Fruit fly (Drosophila melanogaster) whole organism, embryonic: ENCODE measurements around the gene CG14913.
A peak's percentile ranks its signal among the peaks of the same experiment; 100 is the strongest.

Experiments used
- Ada2b ChIP-seq: fragments of 200-800 bp; sonication (Bioruptor generic); IDR thresholded peaks from 2 replicates; pipeline ENCODE4 v1.3.6; 2022; ENCODE audit warnings: missing biosample characterization, missing genetic modification characterization
- Atf-2 ChIP-seq: fragments of 200-800 bp; sonication (Bioruptor generic); optimal IDR thresholded peaks from 2 replicates; lab custom pipeline; 2016; ENCODE audit warnings: missing biosample characterization, missing genetic modification characterization
- Atf6 ChIP-seq: fragments of 200-800 bp; sonication (Bioruptor generic); IDR thresholded peaks from 2 replicates; pipeline ENCODE4 v1.3.6; 2022; ENCODE audit warnings: missing biosample characterization, missing genetic modification characterization
- CG10462 ChIP-seq: fragments of 200-800 bp; sonication (Bioruptor generic); optimal IDR thresholded peaks from 2 replicates; lab custom pipeline; 2016; ENCODE audit warnings: missing biosample characterization, missing genetic modification characterization
- CG11695 ChIP-seq: fragments of 200-800 bp; sonication (Bioruptor generic); IDR thresholded peaks from 3 replicates; pipeline ENCODE4 v1.3.6; 2022; ENCODE audit warnings: missing biosample characterization, missing genetic modification characterization
- CG12071 ChIP-seq: fragments of 200-800 bp; sonication (Bioruptor generic); optimal IDR thresholded peaks from 3 replicates; lab custom pipeline; 2018; ENCODE audit warnings: missing biosample characterization, mild to moderate bottlenecking, missing genetic modification characterization
- CG12299 ChIP-seq: fragments of 200-800 bp; sonication (Bioruptor generic); optimal IDR thresholded peaks from 2 replicates; lab custom pipeline; 2018; ENCODE audit warnings: missing biosample characterization, mild to moderate bottlenecking, missing genetic modification characterization
- CG12659 ChIP-seq: fragments of 200-800 bp; sonication (Bioruptor generic); optimal IDR thresholded peaks from 3 replicates; lab custom pipeline; 2017; ENCODE audit warnings: mild to moderate bottlenecking, missing biosample characterization, missing genetic modification reagents, missing genetic modification characterization
- CG13624 ChIP-seq: fragments of 200-800 bp; sonication (Bioruptor generic); optimal IDR thresholded peaks from 2 replicates; lab custom pipeline; 2016; ENCODE audit warnings: missing biosample characterization, missing genetic modification characterization
- CG14965 ChIP-seq: fragments of 200-800 bp; sonication (Bioruptor generic); optimal IDR thresholded peaks from 2 replicates; lab custom pipeline; 2016; ENCODE audit warnings: missing biosample characterization, missing genetic modification characterization, borderline replicate concordance
- CG15601 ChIP-seq: fragments of 200-800 bp; sonication (Bioruptor generic); optimal IDR thresholded peaks from 3 replicates; lab custom pipeline; 2019; ENCODE audit warnings: missing biosample characterization, mild to moderate bottlenecking, missing genetic modification characterization, moderate library complexity
- CG18476 ChIP-seq: fragments of 200-800 bp; sonication (Bioruptor generic); optimal IDR thresholded peaks from 2 replicates; lab custom pipeline; 2016; ENCODE audit warnings: missing biosample characterization, mild to moderate bottlenecking, missing genetic modification characterization
- CG2889 ChIP-seq: fragments of 200-800 bp; sonication (Bioruptor generic); IDR thresholded peaks from 3 replicates; pipeline ENCODE4 v1.3.6; 2022; ENCODE audit warnings: missing biosample characterization, missing genetic modification characterization
- CG32532 ChIP-seq: fragments of 200-800 bp; sonication (Bioruptor generic); IDR thresholded peaks from 2 replicates; pipeline ENCODE4 v1.3.6; 2022; ENCODE audit warnings: missing biosample characterization, missing genetic modification characterization
- CG34224 ChIP-seq: fragments of 200-800 bp; sonication (Bioruptor generic); IDR thresholded peaks from 3 replicates; pipeline ENCODE4 v1.3.6; 2022; ENCODE audit warnings: missing biosample characterization, missing genetic modification characterization; ENCODE audit not compliant: partially characterized antibody
- CG42726 ChIP-seq: fragments of 200-800 bp; sonication (Bioruptor generic); IDR thresholded peaks from 2 replicates; pipeline ENCODE4 v1.3.6; 2022; ENCODE audit warnings: missing biosample characterization, missing genetic modification characterization; ENCODE audit not compliant: partially characterized antibody
- CG6813 ChIP-seq: fragments of 200-800 bp; sonication (Bioruptor generic); optimal IDR thresholded peaks from 2 replicates; lab custom pipeline; 2017; ENCODE audit warnings: missing biosample characterization, missing genetic modification characterization, mild to moderate bottlenecking, moderate library complexity, missing genetic modification reagents
- CG7786 ChIP-seq: fragments of 200-800 bp; sonication (Bioruptor generic); optimal IDR thresholded peaks from 2 replicates; lab custom pipeline; 2016; ENCODE audit warnings: missing biosample characterization, missing genetic modification characterization
- CG7928 ChIP-seq: fragments of 200-800 bp; sonication (Bioruptor generic); optimal IDR thresholded peaks from 2 replicates; lab custom pipeline; 2017; ENCODE audit warnings: missing biosample characterization, mild to moderate bottlenecking, missing genetic modification characterization
- CG8290 ChIP-seq, 3 experiments: fragments of 200-800 bp; sonication (Bioruptor generic); optimal IDR thresholded peaks; 2 replicates each; lab custom pipeline; 2016 to 2019; ENCODE audit warnings: missing biosample characterization in 3 of 3, missing genetic modification characterization in 3 of 3, mild to moderate bottlenecking in 2 of 3, moderate library complexity in 1 of 3
- CG9932 ChIP-seq: fragments of 200-800 bp; sonication (Bioruptor generic); IDR thresholded peaks from 2 replicates; pipeline ENCODE4 v1.3.6; 2022; ENCODE audit warnings: missing biosample characterization, missing genetic modification characterization
- CoRest ChIP-seq: fragments of 200-800 bp; sonication (Bioruptor generic); optimal IDR thresholded peaks from 3 replicates; lab custom pipeline; 2018; ENCODE audit warnings: missing biosample characterization, mild to moderate bottlenecking, missing genetic modification characterization, moderate library complexity
- D19B ChIP-seq: fragments of 200-800 bp; sonication (Bioruptor generic); optimal IDR thresholded peaks from 2 replicates; lab custom pipeline; 2017; ENCODE audit warnings: missing biosample characterization, mild to moderate bottlenecking, missing genetic modification characterization
- Fer1 ChIP-seq: fragments of 200-800 bp; sonication (Bioruptor generic); optimal IDR thresholded peaks from 2 replicates; lab custom pipeline; 2017; ENCODE audit warnings: missing biosample characterization, mild to moderate bottlenecking, missing genetic modification characterization
- Lhr ChIP-seq: fragments of 200-800 bp; sonication (Bioruptor generic); optimal IDR thresholded peaks from 3 replicates; lab custom pipeline; 2017; ENCODE audit warnings: mild to moderate bottlenecking, missing biosample characterization, missing genetic modification reagents, missing genetic modification characterization
- Nf-YA ChIP-seq: fragments of 200-800 bp; sonication (Bioruptor generic); IDR thresholded peaks from 2 replicates; pipeline ENCODE4 v1.3.6; 2022; ENCODE audit warnings: missing biosample characterization, missing genetic modification characterization
- Sin3A ChIP-seq: fragments of >200 bp; optimal IDR thresholded peaks from 2 replicates; lab custom pipeline; 2018
- TFAM ChIP-seq: fragments of 200-800 bp; sonication (Bioruptor generic); optimal IDR thresholded peaks from 2 replicates; lab custom pipeline; 2017; ENCODE audit warnings: missing biosample characterization, missing genetic modification characterization, inconsistent platforms
- al ChIP-seq: fragments of 200-800 bp; sonication (Bioruptor generic); IDR thresholded peaks from 2 replicates; pipeline ENCODE4 v1.3.6; 2022; ENCODE audit warnings: missing biosample characterization, missing genetic modification characterization
- aop ChIP-seq: fragments of 200-800 bp; sonication (Bioruptor generic); IDR thresholded peaks from 2 replicates; pipeline ENCODE4 v1.3.6; 2022; ENCODE audit warnings: missing biosample characterization, missing genetic modification characterization
- az2 ChIP-seq: fragments of 200-800 bp; sonication (Bioruptor generic); optimal IDR thresholded peaks from 3 replicates; lab custom pipeline; 2016; ENCODE audit warnings: missing biosample characterization, missing genetic modification characterization
- cato ChIP-seq: fragments of 200-800 bp; sonication (Bioruptor generic); optimal IDR thresholded peaks from 2 replicates; lab custom pipeline; 2016; ENCODE audit warnings: missing biosample characterization, missing genetic modification characterization, borderline replicate concordance
- emc ChIP-seq: fragments of 200-800 bp; sonication (Bioruptor generic); optimal IDR thresholded peaks from 2 replicates; lab custom pipeline; 2016; ENCODE audit warnings: missing biosample characterization, missing genetic modification characterization
- ems ChIP-seq: fragments of 200-800 bp; sonication (Bioruptor generic); optimal IDR thresholded peaks from 3 replicates; lab custom pipeline; 2016; ENCODE audit warnings: missing biosample characterization, missing genetic modification characterization
- en ChIP-seq: fragments of 200-800 bp; sonication (Bioruptor generic); optimal IDR thresholded peaks from 2 replicates; lab custom pipeline; 2016; ENCODE audit warnings: missing biosample characterization, missing genetic modification characterization
- fd102C ChIP-seq: fragments of 200-800 bp; sonication (Bioruptor generic); optimal IDR thresholded peaks from 2 replicates; lab custom pipeline; 2018; ENCODE audit warnings: missing biosample characterization, mild to moderate bottlenecking, missing genetic modification characterization, moderate library complexity
- grau ChIP-seq: fragments of 200-800 bp; optimal IDR thresholded peaks from 3 replicates; lab custom pipeline; 2019; ENCODE audit warnings: missing biosample characterization, mild to moderate bottlenecking, missing genetic modification characterization, moderate library complexity
- hkb ChIP-seq, 2 experiments: fragments of 200-800 bp in 1 of 2; fragments of >200 bp in 1 of 2; sonication (Bioruptor generic) in 1 of 2; IDR thresholded peaks in 1 of 2; optimal IDR thresholded peaks in 1 of 2; 2 replicates each; pipeline versions ENCODE4 v1.3.6 to Lab custom; 2017 to 2022; ENCODE audit warnings: missing biosample characterization in 1 of 2, missing genetic modification characterization in 1 of 2
- kni ChIP-seq: fragments of 200-800 bp; sonication (Bioruptor generic); optimal IDR thresholded peaks from 3 replicates; lab custom pipeline; 2017; ENCODE audit warnings: mild to moderate bottlenecking, missing biosample characterization, missing genetic modification reagents, missing genetic modification characterization
- lab ChIP-seq: fragments of 200-800 bp; sonication (Bioruptor generic); optimal IDR thresholded peaks from 3 replicates; lab custom pipeline; 2017; ENCODE audit warnings: missing biosample characterization, missing genetic modification characterization, mild to moderate bottlenecking, moderate library complexity, missing genetic modification reagents
- mirr ChIP-seq: fragments of 200-800 bp; sonication (Bioruptor generic); optimal IDR thresholded peaks from 3 replicates; lab custom pipeline; 2018; ENCODE audit warnings: missing biosample characterization, mild to moderate bottlenecking, missing genetic modification characterization
- mld ChIP-seq: fragments of 200-800 bp; sonication (Bioruptor generic); IDR thresholded peaks from 3 replicates; pipeline ENCODE4 v1.3.6; 2022; ENCODE audit warnings: missing biosample characterization, missing genetic modification characterization; ENCODE audit not compliant: partially characterized antibody
- pan ChIP-seq, 4 experiments: fragments of >200 bp in 3 of 4; fragments of 200-800 bp in 1 of 4; sonication (Bioruptor generic) in 1 of 4; optimal IDR thresholded peaks in 3 of 4; IDR thresholded peaks in 1 of 4; 2 replicates each; pipeline versions ENCODE4 v1.3.6 to Lab custom; 2017 to 2022; ENCODE audit warnings: missing biosample characterization in 2 of 4, missing genetic modification characterization in 2 of 4, mixed read lengths in 1 of 4
- pho ChIP-seq: fragments of 200-800 bp; sonication (Bioruptor generic); optimal IDR thresholded peaks from 2 replicates; lab custom pipeline; 2016; ENCODE audit warnings: missing biosample characterization, missing genetic modification characterization
- sug ChIP-seq: fragments of 200-800 bp; optimal IDR thresholded peaks from 2 replicates; lab custom pipeline; 2019; ENCODE audit warnings: missing biosample characterization, mild to moderate bottlenecking, missing genetic modification characterization, moderate library complexity
- wek ChIP-seq: fragments of 200-800 bp; sonication (Bioruptor generic); optimal IDR thresholded peaks from 3 replicates; lab custom pipeline; 2018; ENCODE audit warnings: missing biosample characterization, mild to moderate bottlenecking, missing genetic modification characterization, moderate library complexity
- wor ChIP-seq: fragments of 200-800 bp; sonication (Bioruptor generic); IDR thresholded peaks from 2 replicates; pipeline ENCODE4 v1.3.6; 2022; ENCODE audit warnings: missing biosample characterization, missing genetic modification characterization
- zen ChIP-seq: fragments of 200-800 bp; sonication (Bioruptor generic); optimal IDR thresholded peaks from 3 replicates; lab custom pipeline; 2018; ENCODE audit warnings: missing biosample characterization, mild to moderate bottlenecking, missing genetic modification characterization, moderate library complexity

CG14913 gene

DNA sequence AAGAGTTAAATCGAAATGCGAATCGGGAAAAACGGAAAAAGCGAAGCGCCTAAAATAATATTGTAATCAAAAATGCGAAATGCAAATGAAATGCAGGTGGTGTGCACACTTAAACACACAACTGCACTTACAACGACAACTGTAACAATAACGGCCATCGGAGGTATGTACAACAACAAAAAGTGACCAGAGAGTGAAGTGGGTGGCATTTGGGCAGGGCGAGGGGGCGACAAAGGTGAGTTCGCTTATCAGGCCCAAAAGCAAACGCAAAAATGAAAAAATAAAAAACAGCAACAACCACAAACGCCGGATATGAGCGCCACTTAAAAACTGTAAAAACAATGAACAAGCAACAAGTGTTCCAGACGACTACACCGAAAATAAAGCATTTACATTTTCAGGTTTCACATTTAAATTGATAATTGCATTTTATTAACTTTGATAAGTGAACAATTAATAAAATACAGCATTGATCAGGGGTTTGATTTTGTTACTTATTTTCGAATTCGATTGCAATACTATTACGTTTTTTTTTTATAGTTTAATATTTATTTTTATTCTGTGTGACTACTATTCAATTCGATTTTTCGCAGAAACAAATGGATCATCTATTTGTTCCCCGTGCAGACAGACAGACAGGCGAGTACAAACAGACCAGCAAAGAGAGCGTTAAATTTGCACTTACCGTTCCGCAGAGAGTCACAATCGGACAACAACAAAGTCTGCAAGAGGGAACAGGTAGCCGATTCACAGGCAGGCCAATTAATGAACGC is 48.5 kb downstream of the CG14913 start (continued):
- TF ChIP-seq az2 = no peak
- no peak for TF ChIP-seq CG12299 (tag; lab: Kevin White, UChicago)
- peak; percentile 33 for TF ChIP-seq D19B (GFP tag; lab: Kevin White, UChicago)
- TF ChIP-seq CG18476 (GFP tag; lab: Kevin White, UChicago) = no peak
- peak; percentile 67 for TF ChIP-seq Atf6 (GFP tag; lab: Robert Waterston, UW)
- peak; percentile 61 for TF ChIP-seq Fer1
- no peak for TF ChIP-seq pho
- peak; percentile 17; the same call in 1 of the 2 replicates for TF ChIP-seq al (GFP tag; lab: Robert Waterston, UW)
- no peak for TF ChIP-seq CG8290 (GFP tag; optimal IDR thresholded peaks at IDR 0.05; lab: Kevin White, UChicago)
- TF ChIP-seq CG8290 (tag; optimal IDR thresholded peaks at IDR 0.05; lab: Kevin White, UChicago) = no peak
- TF ChIP-seq ems (GFP tag; lab: Kevin White, UChicago) = no peak
- TF ChIP-seq CG12659 (GFP tag; lab: Kevin White, UChicago) = peak; percentile 21
- TF ChIP-seq CG42726 (GFP tag; lab: Robert Waterston, UW) = no peak
- TF ChIP-seq emc = no peak
- TF ChIP-seq kni (GFP tag; lab: Kevin White, UChicago) = no peak
- TF ChIP-seq aop (GFP tag; lab: Robert Waterston, UW) = no peak
- TF ChIP-seq CG12071 (GFP tag; lab: Kevin White, UChicago) = no peak
- no peak for TF ChIP-seq zen (tag; lab: Kevin White, UChicago)
- no peak for TF ChIP-seq CG15601
- no peak for TF ChIP-seq mirr (GFP tag; lab: Kevin White, UChicago)
- no peak for TF ChIP-seq cato (GFP tag; lab: Kevin White, UChicago)
- TF ChIP-seq CG11695 = peak; percentile 53; the same call in 1 of the 3 replicates
- TF ChIP-seq pan (optimal IDR thresholded peaks at IDR 0.05; lab: Kevin White, UChicago) = no peak
- peak in 1 of 2 experiments; percentile 48 for TF ChIP-seq pan (GFP tag; optimal IDR thresholded peaks at IDR 0.05 in 1 of 2, IDR thresholded peaks at IDR 0.05 in 1 of 2)
- TF ChIP-seq CG7928 = no peak
- no peak for TF ChIP-seq wor (GFP tag; lab: Robert Waterston, UW)
- TF ChIP-seq CG34224 (GFP tag; lab: Robert Waterston, UW) = no peak
- TF ChIP-seq CG9932 (GFP tag; lab: Robert Waterston, UW) = peak; percentile 66
- TF ChIP-seq fd102C (GFP tag; lab: Kevin White, UChicago) = no peak
- peak; percentile 67 for TF ChIP-seq CG32532 (GFP tag; lab: Robert Waterston, UW)
- no peak for TF ChIP-seq Nf-YA (GFP tag; lab: Robert Waterston, UW)
- TF ChIP-seq grau (tag; lab: Kevin White, UChicago) = peak; percentile 56
- no peak for TF ChIP-seq CG13624 (GFP tag; lab: Kevin White, UChicago)
- TF ChIP-seq CG2889 = no peak
- TF ChIP-seq hkb (optimal IDR thresholded peaks at IDR 0.05; lab: Kevin White, UChicago) = no peak
- TF ChIP-seq hkb (GFP tag; IDR thresholded peaks at IDR 0.05; lab: Robert Waterston, UW) = no peak
- 0 out of 2 replicates have a peak, but pooled peaks have one; percentile 4 for TF ChIP-seq Ada2b (GFP tag; lab: Robert Waterston, UW)
- TF ChIP-seq CG6813 = no peak
- TF ChIP-seq wek (GFP tag; lab: Kevin White, UChicago) = no peak
- TF ChIP-seq lab = peak; percentile 65
- no peak for TF ChIP-seq Atf-2 (GFP tag; lab: Kevin White, UChicago)
- TF ChIP-seq CG7786 = no peak
- TF ChIP-seq sug = peak; percentile 18
- no peak for TF ChIP-seq CG14965 (GFP tag; lab: Kevin White, UChicago)
- TF ChIP-seq CoRest (tag; lab: Kevin White, UChicago) = peak; percentile 58
- no peak for TF ChIP-seq Lhr (GFP tag; lab: Kevin White, UChicago)
- TF ChIP-seq en (GFP tag; lab: Kevin White, UChicago) = no peak
- no peak for TF ChIP-seq CG10462 (GFP tag; lab: Kevin White, UChicago)
- TF ChIP-seq TFAM = no peak
- no peak for TF ChIP-seq mld
- no peak for TF ChIP-seq Sin3A (lab: Kevin White, UChicago)
